Worm (Caenorhabditis elegans) whole organism, L2 larva: Measurements from ENCODE around the gene sahd-1.
A peak's percentile ranks its signal among the peaks of the same experiment; 100 is the strongest.

ENCODE experiments used
- C34F6.9 ChIP-seq: fragments of 150-350 bp; optimal IDR thresholded peaks from 2 replicates; lab custom pipeline; 2014; ENCODE audit warnings: missing biosample characterization, missing genetic modification characterization
- F13H6.1 ChIP-seq: sonication (generic microtip); optimal IDR thresholded peaks from 2 replicates; lab custom pipeline; 2016; ENCODE audit warnings: missing genetic modification characterization, missing compliant biosample characterization
- ZK546.5 ChIP-seq: sonication (generic microtip); optimal IDR thresholded peaks from 2 replicates; lab custom pipeline; 2017; ENCODE audit warnings: missing biosample characterization, missing genetic modification characterization
- alr-1 ChIP-seq: fragments of 150-350 bp; optimal IDR thresholded peaks from 2 replicates; lab custom pipeline; 2014; ENCODE audit warnings: missing biosample characterization, missing genetic modification characterization
- aly-2 ChIP-seq: fragments of 150-350 bp; optimal IDR thresholded peaks from 2 replicates; lab custom pipeline; 2014; ENCODE audit warnings: missing biosample characterization, missing genetic modification characterization
- blmp-1 ChIP-seq: sonication (generic microtip); optimal IDR thresholded peaks from 2 replicates; lab custom pipeline; 2017; ENCODE audit warnings: missing genetic modification characterization, mild to moderate bottlenecking, missing compliant biosample characterization, antibody characterized with exemption, moderate library complexity; ENCODE audit not compliant: insufficient read depth
- ceh-16 ChIP-seq: fragments of 150-350 bp; optimal IDR thresholded peaks from 2 replicates; lab custom pipeline; 2014; ENCODE audit warnings: missing biosample characterization, missing genetic modification characterization
- ceh-82 ChIP-seq: fragments of 150-350 bp; optimal IDR thresholded peaks from 2 replicates; lab custom pipeline; 2014; ENCODE audit warnings: missing biosample characterization, missing genetic modification characterization
- dmd-4 ChIP-seq: sonication (generic microtip); optimal IDR thresholded peaks from 2 replicates; lab custom pipeline; 2017; ENCODE audit warnings: missing biosample characterization, missing genetic modification characterization
- egl-27 ChIP-seq: sonication (generic microtip); optimal IDR thresholded peaks from 3 replicates; lab custom pipeline; 2017; ENCODE audit warnings: missing biosample characterization, missing genetic modification reagents, missing genetic modification characterization
- elt-1 ChIP-seq: fragments of 150-350 bp; optimal IDR thresholded peaks from 2 replicates; lab custom pipeline; 2014; ENCODE audit warnings: missing biosample characterization, missing genetic modification characterization
- elt-3 ChIP-seq: sonication (generic microtip); optimal IDR thresholded peaks from 2 replicates; lab custom pipeline; 2017; ENCODE audit warnings: missing biosample characterization, missing genetic modification characterization
- fos-1 ChIP-seq: fragments of 150-350 bp; optimal IDR thresholded peaks from 2 replicates; lab custom pipeline; 2014; ENCODE audit warnings: missing biosample characterization, missing genetic modification characterization
- gmeb-1 ChIP-seq: fragments of 150-350 bp; optimal IDR thresholded peaks from 2 replicates; lab custom pipeline; 2014; ENCODE audit warnings: missing biosample characterization, missing genetic modification characterization
- lin-11 ChIP-seq: fragments of 150-350 bp; sonication (generic microtip); optimal IDR thresholded peaks from 2 replicates; lab custom pipeline; 2014; ENCODE audit warnings: missing biosample characterization, missing genetic modification characterization, inconsistent platforms, mixed read lengths
- lin-13 ChIP-seq: fragments of 150-350 bp; optimal IDR thresholded peaks from 2 replicates; lab custom pipeline; 2014; ENCODE audit warnings: missing biosample characterization, missing genetic modification reagents, missing genetic modification characterization
- lsy-2 ChIP-seq, 2 experiments: fragments of 150-350 bp in 1 of 2; sonication (generic microtip) in 1 of 2; optimal IDR thresholded peaks; 2 replicates each; lab custom pipeline; 2014 to 2017; ENCODE audit warnings: missing biosample characterization in 2 of 2, missing genetic modification characterization in 2 of 2
- nhr-10 ChIP-seq: sonication (generic microtip); optimal IDR thresholded peaks from 2 replicates; lab custom pipeline; 2017; ENCODE audit warnings: missing biosample characterization, missing genetic modification characterization
- nhr-11 ChIP-seq: fragments of 150-350 bp; optimal IDR thresholded peaks from 2 replicates; lab custom pipeline; 2014; ENCODE audit warnings: missing biosample characterization, missing genetic modification characterization
- nhr-12 ChIP-seq: fragments of 150-350 bp; optimal IDR thresholded peaks from 2 replicates; lab custom pipeline; 2014; ENCODE audit warnings: missing biosample characterization, missing genetic modification characterization
- nhr-129 ChIP-seq: fragments of 150-350 bp; optimal IDR thresholded peaks from 2 replicates; lab custom pipeline; 2014; ENCODE audit warnings: missing biosample characterization, missing genetic modification characterization
- nhr-21 ChIP-seq: fragments of 150-350 bp; optimal IDR thresholded peaks from 2 replicates; lab custom pipeline; 2014; ENCODE audit warnings: missing biosample characterization, missing genetic modification characterization
- nhr-237 ChIP-seq: fragments of 150-350 bp; optimal IDR thresholded peaks from 2 replicates; lab custom pipeline; 2014; ENCODE audit warnings: missing biosample characterization, missing genetic modification characterization
- nhr-25 ChIP-seq: fragments of 150-350 bp; sonication (generic microtip); optimal IDR thresholded peaks from 3 replicates; lab custom pipeline; 2014; ENCODE audit warnings: missing biosample characterization, missing genetic modification characterization
- nhr-6 ChIP-seq: fragments of 150-350 bp; optimal IDR thresholded peaks from 2 replicates; lab custom pipeline; 2014; ENCODE audit warnings: missing biosample characterization, missing genetic modification characterization
- nhr-77 ChIP-seq: fragments of 150-350 bp; optimal IDR thresholded peaks from 2 replicates; lab custom pipeline; 2014; ENCODE audit warnings: missing biosample characterization, missing genetic modification characterization
- peb-1 ChIP-seq: fragments of 150-350 bp; optimal IDR thresholded peaks from 2 replicates; lab custom pipeline; 2014; ENCODE audit warnings: missing biosample characterization, missing genetic modification characterization
- sem-4 ChIP-seq: fragments of 150-350 bp; optimal IDR thresholded peaks from 2 replicates; lab custom pipeline; 2014; ENCODE audit warnings: missing biosample characterization, missing genetic modification reagents, missing genetic modification characterization
- skn-1 ChIP-seq: sonication (generic microtip); optimal IDR thresholded peaks from 2 replicates; lab custom pipeline; 2017; ENCODE audit warnings: missing biosample characterization, missing genetic modification characterization
- sma-3 ChIP-seq: sonication (generic microtip); optimal IDR thresholded peaks from 2 replicates; lab custom pipeline; 2016; ENCODE audit warnings: missing genetic modification reagents, missing genetic modification characterization, missing compliant biosample characterization
- unc-39 ChIP-seq: fragments of 150-350 bp; optimal IDR thresholded peaks from 2 replicates; lab custom pipeline; 2014; ENCODE audit warnings: missing biosample characterization, missing genetic modification characterization
- unc-55 ChIP-seq: fragments of 150-350 bp; sonication (generic microtip); optimal IDR thresholded peaks from 3 replicates; lab custom pipeline; 2014; ENCODE audit warnings: missing biosample characterization, missing genetic modification reagents, missing genetic modification characterization
- zag-1 ChIP-seq: fragments of 150-350 bp; optimal IDR thresholded peaks from 2 replicates; lab custom pipeline; 2014; ENCODE audit warnings: missing biosample characterization, missing genetic modification characterization
- ztf-11 ChIP-seq: sonication (generic microtip); optimal IDR thresholded peaks from 2 replicates; lab custom pipeline; 2017; ENCODE audit warnings: missing biosample characterization, missing genetic modification characterization

sahd-1 gene

DNA sequence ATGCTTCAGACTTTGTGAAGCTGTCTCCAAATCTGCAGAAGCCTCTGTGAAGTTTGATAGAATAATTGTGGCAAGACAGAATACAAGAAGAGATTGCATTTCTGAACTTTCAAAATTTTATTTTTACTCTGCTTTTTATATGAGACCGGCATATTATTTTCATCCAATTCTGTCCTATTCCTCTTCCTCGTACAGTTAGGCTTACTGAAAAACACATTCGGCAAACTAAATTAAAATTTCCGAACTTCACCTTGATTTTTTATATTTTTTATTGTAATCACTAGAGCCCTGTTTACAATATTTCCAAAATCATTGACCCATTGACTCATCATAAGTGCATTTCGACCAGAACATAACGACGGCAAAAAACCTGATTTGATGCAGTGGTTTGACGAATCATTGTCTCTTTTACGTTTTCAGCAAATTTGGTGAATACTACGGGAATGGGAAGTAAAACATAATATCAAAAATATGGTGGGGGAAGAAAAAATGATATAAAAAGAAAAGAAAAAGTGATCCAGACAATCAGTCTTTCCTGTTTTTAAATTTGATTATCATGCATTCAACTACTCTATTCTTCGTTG is 16.5 kb downstream of the sahd-1 start, which contains the start of the genes suex-1 and F12A10.9:
Gene suex-1, minus strand, starts transcription at position 101 of the 584 bp plus-strand sequence.
Gene F12A10.9, plus strand, starts transcription at position 534 of the 584 bp plus-strand sequence.
- TF ChIP-seq F13H6.1 (no peak), nhr-10 (tag; lab: Kevin White, UChicago) (no peak), alr-1 (no peak), sem-4 (tag; lab: Kevin White, UChicago) (no peak), unc-39 (tag; lab: Kevin White, UChicago) (no peak)
- TF ChIP-seq, all 48 proteins: peak for 0

DNA sequence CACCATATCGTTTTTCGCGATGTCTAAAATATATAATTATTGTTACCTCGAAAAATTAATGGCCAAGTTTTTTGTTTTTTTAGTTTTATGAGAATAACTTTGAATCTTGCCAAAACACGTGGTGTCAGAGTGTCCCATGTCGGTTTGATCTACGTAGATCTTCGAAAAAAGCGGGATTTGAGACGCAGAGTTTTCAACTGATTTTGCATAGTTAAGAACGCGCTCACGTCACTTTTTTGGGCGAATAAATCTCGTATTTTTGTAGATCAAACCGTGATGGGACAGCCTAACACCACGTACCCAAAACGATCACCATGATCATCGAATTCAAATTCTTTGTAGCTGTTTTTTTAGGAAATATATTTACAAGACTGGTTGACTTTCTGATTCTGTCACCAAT is 17.2 kb downstream of the sahd-1 start:
- TF ChIP-seq lin-11 (tag; lab: Kevin White, UChicago) (no peak), peb-1 (no peak), unc-39 (tag; lab: Kevin White, UChicago) (no peak), unc-55 (GFP tag; lab: Kevin White, UChicago) (no peak), nhr-77 (tag; lab: Kevin White, UChicago) (no peak), gmeb-1 (tag; lab: Kevin White, UChicago) (no peak), F13H6.1 (no peak), nhr-129 (no peak)

DNA sequence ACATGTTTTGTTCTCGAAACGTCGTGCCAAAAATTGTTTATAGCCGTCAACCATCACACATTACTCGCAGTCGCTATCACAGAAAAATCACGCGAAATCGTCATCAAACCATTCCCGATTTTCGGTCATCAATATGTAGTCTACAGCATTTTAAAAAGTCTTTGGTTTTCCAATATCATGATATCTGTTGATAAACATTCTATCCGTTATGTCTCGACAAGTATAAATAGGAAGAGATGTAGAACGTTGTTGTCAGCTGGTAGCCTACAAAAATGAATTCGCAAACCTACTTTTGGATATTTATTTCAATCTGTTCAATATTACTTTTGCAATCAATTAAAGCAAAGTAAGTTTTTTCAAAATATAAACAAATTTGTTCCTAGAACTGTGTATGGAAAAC is 18.4 kb downstream of the sahd-1 start, which contains the start of gene F12A10.1:
Gene F12A10.1, plus strand, starts transcription at position 166 of the 400 bp plus-strand sequence.
- TF ChIP-seq blmp-1 (no peak), lin-13 (no peak), fos-1 (tag; lab: Kevin White, UChicago) (peak; percentile 4), sma-3 (GFP tag; lab: Kevin White, UChicago) (peak; percentile 1), nhr-21 (peak; percentile 1)

ce11 chrII:5494405-5494804 is 20.3 kb downstream of the sahd-1 start, which contains the start of gene F12A10.6:
Gene F12A10.6 (minus strand): TSS chrII:5494505.
- TF ChIP-seq zag-1 (tag; lab: Kevin White, UChicago) (no peak), ceh-82 (tag; lab: Kevin White, UChicago) (no peak), nhr-12 (tag; lab: Kevin White, UChicago) (no peak), aly-2 (no peak), unc-39 (tag; lab: Kevin White, UChicago) (no peak), ceh-16 (tag; lab: Kevin White, UChicago) (no peak), lin-11 (tag; lab: Kevin White, UChicago) (no peak), elt-3 (no peak), C34F6.9 (tag; lab: Kevin White, UChicago) (no peak), egl-27 (tag; lab: Kevin White, UChicago) (no peak), unc-55 (GFP tag; lab: Kevin White, UChicago) (no peak), nhr-237 (tag; lab: Kevin White, UChicago) (no peak), skn-1 (no peak), ZK546.5 (tag; lab: Kevin White, UChicago) (no peak), nhr-11 (tag; lab: Kevin White, UChicago) (no peak), ztf-11 (tag; lab: Kevin White, UChicago) (no peak), lsy-2 (tag; optimal IDR thresholded peaks at IDR 0.05; lab: Kevin White, UChicago) (no peak), nhr-25 (tag; lab: Kevin White, UChicago) (no peak), nhr-6 (tag; lab: Kevin White, UChicago) (no peak), dmd-4 (tag; lab: Kevin White, UChicago) (no peak)

DNA sequence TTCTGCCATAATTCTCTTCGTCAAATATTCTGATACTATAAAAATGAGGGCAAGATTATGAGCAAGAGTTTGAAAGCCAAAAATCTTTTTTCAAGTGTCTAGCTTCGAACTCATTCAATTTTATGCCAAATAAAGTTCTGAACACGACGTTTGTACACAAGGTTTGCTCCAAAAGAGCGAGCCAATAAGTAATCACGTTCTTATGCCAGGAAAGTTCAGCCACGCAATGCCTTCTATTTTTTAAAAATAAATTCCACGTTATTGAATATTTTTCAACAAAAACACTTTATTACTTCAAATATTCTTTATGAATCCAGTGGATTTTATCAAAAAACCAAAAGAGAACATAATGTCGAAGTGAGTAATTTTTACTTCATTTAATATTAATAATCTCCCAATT is 26.9 kb downstream of the sahd-1 start, which contains the start of gene nep-5:
Gene nep-5, plus strand, starts transcription at position 301 of the 400 bp plus-strand sequence.
- TF ChIP-seq ceh-82 (tag; lab: Kevin White, UChicago) = no peak
- no peak for TF ChIP-seq F13H6.1
- no peak for TF ChIP-seq egl-27 (tag; lab: Kevin White, UChicago)
- no peak for TF ChIP-seq ZK546.5 (tag; lab: Kevin White, UChicago)
- TF ChIP-seq lsy-2 (tag; optimal IDR thresholded peaks at IDR 0.05; lab: Kevin White, UChicago) = no peak
- no peak for TF ChIP-seq elt-1 (tag; lab: Kevin White, UChicago)
- TF ChIP-seq ceh-16 (tag; lab: Kevin White, UChicago) = no peak
